Worm (Caenorhabditis elegans) whole organism, early embryonic: ENCODE measurements around the gene F57B1.9.

ENCODE experiments used
- B0310.2 ChIP-seq: sonication (generic microtip); optimal IDR thresholded peaks from 2 replicates; lab custom pipeline; 2016; ENCODE audit warnings: mild to moderate bottlenecking, missing genetic modification characterization, missing compliant biosample characterization
- F13C5.2 ChIP-seq: sonication (generic microtip); optimal IDR thresholded peaks from 2 replicates; lab custom pipeline; 2017; ENCODE audit warnings: mild to moderate bottlenecking, missing genetic modification characterization, inconsistent platforms, missing compliant biosample characterization
- aly-1 ChIP-seq: sonication (generic microtip); optimal IDR thresholded peaks from 2 replicates; lab custom pipeline; 2016; ENCODE audit warnings: missing genetic modification characterization, missing compliant biosample characterization
- ama-1 ChIP-seq: fragments of 150-350 bp; optimal IDR thresholded peaks from 2 replicates; lab custom pipeline; 2014
- ceh-13 ChIP-seq: fragments of 200-800 bp; sonication (Bioruptor generic); optimal IDR thresholded peaks from 2 replicates; lab custom pipeline; 2018; ENCODE audit warnings: mild to moderate bottlenecking, missing genetic modification characterization, missing compliant biosample characterization
- ceh-36 ChIP-seq: sonication (generic microtip); optimal IDR thresholded peaks from 2 replicates; lab custom pipeline; 2016; ENCODE audit warnings: missing genetic modification characterization, inconsistent platforms, missing compliant biosample characterization
- ets-7 ChIP-seq: sonication (generic microtip); optimal IDR thresholded peaks from 2 replicates; lab custom pipeline; 2016; ENCODE audit warnings: missing genotype, missing genetic modification characterization, missing compliant biosample characterization
- flt-1 ChIP-seq: fragments of 200-800 bp; sonication (Bioruptor generic); IDR thresholded peaks from 2 replicates; pipeline ENCODE4 v1.3.6; 2022; ENCODE audit warnings: missing genetic modification characterization, missing compliant biosample characterization
- hmbx-1 ChIP-seq: sonication (generic microtip); optimal IDR thresholded peaks from 2 replicates; lab custom pipeline; 2016; ENCODE audit warnings: mild to moderate bottlenecking, missing genetic modification characterization, missing compliant biosample characterization
- hmg-4 ChIP-seq: fragments of 200-800 bp; sonication (Bioruptor generic); optimal IDR thresholded peaks from 2 replicates; lab custom pipeline; 2018; ENCODE audit warnings: mild to moderate bottlenecking, missing genetic modification characterization, missing compliant biosample characterization
- hnd-1 ChIP-seq: sonication (generic microtip); optimal IDR thresholded peaks from 2 replicates; lab custom pipeline; 2016; ENCODE audit warnings: missing genetic modification characterization, missing compliant biosample characterization
- pes-1 ChIP-seq: fragments of 200-800 bp; sonication (Bioruptor generic); IDR thresholded peaks from 2 replicates; pipeline ENCODE4 v1.3.6; 2022; ENCODE audit warnings: missing genetic modification reagents, missing genetic modification characterization, missing compliant biosample characterization
- scrt-1 ChIP-seq: fragments of 200-800 bp; sonication (Bioruptor generic); IDR thresholded peaks from 2 replicates; pipeline ENCODE4 v1.3.6; 2022; ENCODE audit warnings: missing genetic modification characterization, missing compliant biosample characterization
- sea-1 ChIP-seq: fragments of 200-800 bp; sonication (Bioruptor generic); conservative IDR thresholded peaks from 2 replicates; pipeline ENCODE4 v1.3.6; 2022; ENCODE audit warnings: missing genetic modification characterization, missing compliant biosample characterization
- tbx-11 ChIP-seq: fragments of 200-800 bp; sonication (Bioruptor generic); IDR thresholded peaks from 2 replicates; pipeline ENCODE4 v1.3.6; 2022; ENCODE audit warnings: missing genetic modification characterization, missing compliant biosample characterization
- tbx-37 ChIP-seq: fragments of 200-800 bp; sonication (Bioruptor generic); conservative IDR thresholded peaks from 2 replicates; pipeline ENCODE4 v1.3.6; 2022; ENCODE audit warnings: missing genetic modification reagents, missing genetic modification characterization, missing compliant biosample characterization
- tra-4 ChIP-seq: sonication (generic microtip); optimal IDR thresholded peaks from 2 replicates; lab custom pipeline; 2017; ENCODE audit warnings: missing genetic modification characterization, missing compliant biosample characterization

Gene F57B1.9

DNA sequence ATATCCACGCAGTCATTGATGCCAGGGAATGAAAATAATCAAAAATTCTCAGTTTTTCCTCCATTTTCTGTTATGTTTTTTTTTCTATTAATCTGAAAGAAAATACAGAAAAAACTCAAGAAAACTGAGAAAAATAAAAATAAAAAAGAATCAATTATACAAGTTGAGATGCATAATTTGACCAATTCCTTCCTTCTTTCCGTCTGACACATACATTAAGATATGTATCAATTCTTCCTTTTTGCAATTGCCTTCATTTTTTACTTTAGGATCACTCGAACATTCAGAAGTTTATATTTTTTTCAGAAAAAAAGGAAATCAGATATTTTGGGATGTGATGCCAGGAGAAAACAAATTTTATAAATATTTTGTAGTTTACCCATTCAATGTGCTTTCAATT, 9.7 kb upstream of the F57B1.9 start, which contains the start of gene F57B1.5:
TSS of gene F57B1.5 (plus strand) at position 301 of the 400 bp plus-strand sequence.
- TF ChIP-seq hmbx-1 (tag; lab: Kevin White, UChicago) (no peak), aly-1 (tag; lab: Kevin White, UChicago) (no peak), ceh-13 (GFP tag; lab: Kevin White, UChicago) (no peak), ets-7 (tag; lab: Kevin White, UChicago) (no peak), scrt-1 (GFP tag; lab: Robert Waterston, UW) (no peak), B0310.2 (no peak), flt-1 (no peak), hmg-4 (GFP tag; lab: Kevin White, UChicago) (no peak), tra-4 (tag; lab: Kevin White, UChicago) (no peak), tbx-37 (GFP tag; lab: Robert Waterston, UW) (no peak), hnd-1 (tag; lab: Kevin White, UChicago) (no peak), tbx-11 (GFP tag; lab: Robert Waterston, UW) (no peak), ceh-36 (no peak)

DNA sequence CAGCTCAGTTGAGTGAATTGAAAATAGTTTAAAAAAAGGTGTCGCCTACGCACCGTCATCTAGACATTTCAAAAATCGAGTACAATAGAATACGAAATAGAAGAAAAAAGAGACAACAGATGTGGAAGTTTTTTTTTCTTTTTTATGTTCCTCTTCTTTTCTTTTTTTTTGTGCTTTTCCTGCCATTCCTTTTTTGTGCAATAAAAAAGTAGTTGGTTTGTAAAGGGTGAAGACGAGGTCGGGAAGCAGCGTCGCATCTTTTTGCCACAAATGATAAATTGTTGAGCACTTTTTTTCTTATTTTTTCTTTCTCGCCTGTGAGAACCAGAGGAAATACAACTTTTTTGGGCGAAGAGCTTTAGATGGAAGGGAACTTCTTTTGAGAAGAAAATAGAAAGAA, 8.8 kb upstream of the F57B1.9 start:
- TF ChIP-seq F13C5.2 (tag; lab: Kevin White, UChicago) (no peak), tra-4 (tag; lab: Kevin White, UChicago) (no peak), ceh-36 (no peak), ama-1 (lab: Kevin White, UChicago) (no peak), ets-7 (tag; lab: Kevin White, UChicago) (no peak), aly-1 (tag; lab: Kevin White, UChicago) (no peak), sea-1 (GFP tag; lab: Robert Waterston, UW) (no peak), tbx-37 (GFP tag; lab: Robert Waterston, UW) (no peak), flt-1 (no peak), ceh-13 (GFP tag; lab: Kevin White, UChicago) (no peak), hmg-4 (GFP tag; lab: Kevin White, UChicago) (no peak), hnd-1 (tag; lab: Kevin White, UChicago) (no peak), hmbx-1 (tag; lab: Kevin White, UChicago) (no peak), scrt-1 (GFP tag; lab: Robert Waterston, UW) (no peak)

DNA sequence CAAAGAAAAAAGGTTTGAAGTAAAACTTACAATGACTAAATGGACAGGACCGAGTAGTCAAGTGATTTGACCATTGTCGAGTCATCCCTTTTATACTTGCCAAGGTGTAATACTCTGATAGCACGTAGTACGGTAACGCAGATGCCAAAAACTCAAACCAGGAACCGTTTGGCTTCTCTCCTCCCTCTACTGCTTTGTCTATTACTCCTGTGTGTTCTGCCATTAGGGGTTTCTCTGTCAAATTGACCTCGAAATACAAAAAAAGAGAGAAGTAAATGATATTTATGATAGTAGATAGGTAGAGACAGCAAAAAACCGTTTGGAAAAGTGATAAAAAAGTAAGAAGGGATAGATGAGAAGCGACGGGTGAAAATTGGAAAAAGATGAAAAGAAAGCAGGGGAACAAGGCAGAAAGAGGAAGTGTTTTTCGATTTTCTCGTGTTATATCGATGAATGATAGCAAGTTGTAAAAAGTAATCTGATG, 4.4 kb upstream of the F57B1.9 start, which contains the start of the genes col-159 and col-160:
TSS of gene col-159 (minus strand) at position 51 of the 484 bp plus-strand sequence.
TSS of gene col-160 (minus strand) at position 63 of the 484 bp plus-strand sequence.
- TF ChIP-seq tra-4 (tag; lab: Kevin White, UChicago), result no peak
- TF ChIP-seq aly-1 (tag; lab: Kevin White, UChicago), result no peak
- TF ChIP-seq tbx-11 (GFP tag; lab: Robert Waterston, UW), result no peak
- TF ChIP-seq flt-1, result no peak
- TF ChIP-seq scrt-1 (GFP tag; lab: Robert Waterston, UW), result no peak
- TF ChIP-seq sea-1 (GFP tag; lab: Robert Waterston, UW), result no peak
- no peak for TF ChIP-seq hnd-1 (tag; lab: Kevin White, UChicago)
- no peak for TF ChIP-seq F13C5.2 (tag; lab: Kevin White, UChicago)
- no peak for TF ChIP-seq hmg-4 (GFP tag; lab: Kevin White, UChicago)
- TF ChIP-seq pes-1 (GFP tag; lab: Robert Waterston, UW), result no peak

- TF ChIP-seq ceh-36, result no peak
- TF ChIP-seq flt-1, result no peak
- TF ChIP-seq hmbx-1 (tag; lab: Kevin White, UChicago), result no peak
- no peak for TF ChIP-seq ets-7 (tag; lab: Kevin White, UChicago)
- no peak for TF ChIP-seq aly-1 (tag; lab: Kevin White, UChicago)
- TF ChIP-seq tra-4 (tag; lab: Kevin White, UChicago), result no peak
- no peak for TF ChIP-seq tbx-11 (GFP tag; lab: Robert Waterston, UW)
- no peak for TF ChIP-seq pes-1 (GFP tag; lab: Robert Waterston, UW)
- TF ChIP-seq hmg-4 (GFP tag; lab: Kevin White, UChicago), result no peak
- no peak for TF ChIP-seq scrt-1 (GFP tag; lab: Robert Waterston, UW)
- no peak for TF ChIP-seq hnd-1 (tag; lab: Kevin White, UChicago)
These were observed 2.9 kb upstream of the F57B1.9 start for ce11 chrV:13200609-13201008.

- no peak for TF ChIP-seq flt-1
- TF ChIP-seq tra-4 (tag; lab: Kevin White, UChicago), result no peak
- TF ChIP-seq pes-1 (GFP tag; lab: Robert Waterston, UW), result no peak
- TF ChIP-seq tbx-37 (GFP tag; lab: Robert Waterston, UW), result no peak
- TF ChIP-seq ceh-36, result no peak
- TF ChIP-seq hmbx-1 (tag; lab: Kevin White, UChicago), result no peak
These were observed 2.2 kb downstream of the F57B1.9 start, which contains the start of gene F57B1.1 for ce11 chrV:13195548-13195947. F57B1.1 (minus strand) TSS chrV:13195648.

DNA sequence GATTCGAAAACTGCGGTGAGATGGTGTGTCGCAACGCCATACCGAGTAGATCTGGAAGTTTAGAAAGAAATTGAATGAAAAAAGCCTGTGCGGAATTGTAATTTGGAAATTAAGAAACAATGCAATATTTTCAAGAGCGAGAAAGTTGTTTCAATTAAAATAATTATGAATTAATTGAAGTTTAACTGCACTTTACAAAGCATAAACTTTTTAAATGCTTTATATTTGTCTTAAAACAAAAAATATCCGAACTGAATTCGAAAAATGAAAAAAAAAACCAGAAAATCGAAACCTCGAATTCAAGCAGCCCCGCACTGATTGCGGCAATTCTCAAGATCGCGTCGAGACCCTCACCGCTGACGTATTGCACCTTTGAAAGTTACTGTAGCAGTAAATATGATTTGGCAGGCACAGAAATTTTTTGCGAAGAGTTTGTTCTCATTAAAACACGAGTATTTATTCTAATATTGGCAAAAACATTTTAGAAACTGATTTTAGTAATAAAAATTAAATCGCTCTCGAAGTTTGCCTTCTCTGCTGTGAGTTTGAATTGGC, 4.2 kb downstream of the F57B1.9 start, which contains the start of gene sun-1:
TSS of gene sun-1 (minus strand) at position 51 of the 555 bp plus-strand sequence.
- TF ChIP-seq hnd-1 (tag; lab: Kevin White, UChicago) (no peak), ceh-13 (GFP tag; lab: Kevin White, UChicago) (no peak), ama-1 (lab: Kevin White, UChicago) (no peak), ets-7 (tag; lab: Kevin White, UChicago) (no peak), aly-1 (tag; lab: Kevin White, UChicago) (no peak), sea-1 (GFP tag; lab: Robert Waterston, UW) (no peak), pes-1 (GFP tag; lab: Robert Waterston, UW) (no peak), hmg-4 (GFP tag; lab: Kevin White, UChicago) (no peak), tbx-37 (GFP tag; lab: Robert Waterston, UW) (no peak), ceh-36 (no peak), hmbx-1 (tag; lab: Kevin White, UChicago) (no peak), F13C5.2 (tag; lab: Kevin White, UChicago) (no peak), flt-1 (no peak), tbx-11 (GFP tag; lab: Robert Waterston, UW) (no peak), scrt-1 (GFP tag; lab: Robert Waterston, UW) (no peak), tra-4 (tag; lab: Kevin White, UChicago) (no peak), B0310.2 (no peak)
